Worm (Caenorhabditis elegans) whole organism, early embryonic: ENCODE measurements around the gene F31D4.5.

Experiments used
- B0310.2 ChIP-seq: sonication (generic microtip); optimal IDR thresholded peaks from 2 replicates; lab custom pipeline; 2016; ENCODE audit warnings: mild to moderate bottlenecking, missing genetic modification characterization, missing compliant biosample characterization
- F13C5.2 ChIP-seq: sonication (generic microtip); optimal IDR thresholded peaks from 2 replicates; lab custom pipeline; 2017; ENCODE audit warnings: mild to moderate bottlenecking, missing genetic modification characterization, inconsistent platforms, missing compliant biosample characterization
- aly-1 ChIP-seq: sonication (generic microtip); optimal IDR thresholded peaks from 2 replicates; lab custom pipeline; 2016; ENCODE audit warnings: missing genetic modification characterization, missing compliant biosample characterization
- ama-1 ChIP-seq: fragments of 150-350 bp; optimal IDR thresholded peaks from 2 replicates; lab custom pipeline; 2014
- ceh-13 ChIP-seq: fragments of 200-800 bp; sonication (Bioruptor generic); optimal IDR thresholded peaks from 2 replicates; lab custom pipeline; 2018; ENCODE audit warnings: mild to moderate bottlenecking, missing genetic modification characterization, missing compliant biosample characterization
- ceh-36 ChIP-seq: sonication (generic microtip); optimal IDR thresholded peaks from 2 replicates; lab custom pipeline; 2016; ENCODE audit warnings: missing genetic modification characterization, inconsistent platforms, missing compliant biosample characterization
- ets-7 ChIP-seq: sonication (generic microtip); optimal IDR thresholded peaks from 2 replicates; lab custom pipeline; 2016; ENCODE audit warnings: missing genotype, missing genetic modification characterization, missing compliant biosample characterization
- flt-1 ChIP-seq: fragments of 200-800 bp; sonication (Bioruptor generic); IDR thresholded peaks from 2 replicates; pipeline ENCODE4 v1.3.6; 2022; ENCODE audit warnings: missing genetic modification characterization, missing compliant biosample characterization
- hmbx-1 ChIP-seq: sonication (generic microtip); optimal IDR thresholded peaks from 2 replicates; lab custom pipeline; 2016; ENCODE audit warnings: mild to moderate bottlenecking, missing genetic modification characterization, missing compliant biosample characterization
- hmg-4 ChIP-seq: fragments of 200-800 bp; sonication (Bioruptor generic); optimal IDR thresholded peaks from 2 replicates; lab custom pipeline; 2018; ENCODE audit warnings: mild to moderate bottlenecking, missing genetic modification characterization, missing compliant biosample characterization
- hnd-1 ChIP-seq: sonication (generic microtip); optimal IDR thresholded peaks from 2 replicates; lab custom pipeline; 2016; ENCODE audit warnings: missing genetic modification characterization, missing compliant biosample characterization
- pes-1 ChIP-seq: fragments of 200-800 bp; sonication (Bioruptor generic); IDR thresholded peaks from 2 replicates; pipeline ENCODE4 v1.3.6; 2022; ENCODE audit warnings: missing genetic modification reagents, missing genetic modification characterization, missing compliant biosample characterization
- scrt-1 ChIP-seq: fragments of 200-800 bp; sonication (Bioruptor generic); IDR thresholded peaks from 2 replicates; pipeline ENCODE4 v1.3.6; 2022; ENCODE audit warnings: missing genetic modification characterization, missing compliant biosample characterization
- sea-1 ChIP-seq: fragments of 200-800 bp; sonication (Bioruptor generic); conservative IDR thresholded peaks from 2 replicates; pipeline ENCODE4 v1.3.6; 2022; ENCODE audit warnings: missing genetic modification characterization, missing compliant biosample characterization
- tbx-11 ChIP-seq: fragments of 200-800 bp; sonication (Bioruptor generic); IDR thresholded peaks from 2 replicates; pipeline ENCODE4 v1.3.6; 2022; ENCODE audit warnings: missing genetic modification characterization, missing compliant biosample characterization
- tbx-37 ChIP-seq: fragments of 200-800 bp; sonication (Bioruptor generic); conservative IDR thresholded peaks from 2 replicates; pipeline ENCODE4 v1.3.6; 2022; ENCODE audit warnings: missing genetic modification reagents, missing genetic modification characterization, missing compliant biosample characterization
- tra-4 ChIP-seq: sonication (generic microtip); optimal IDR thresholded peaks from 2 replicates; lab custom pipeline; 2017; ENCODE audit warnings: missing genetic modification characterization, missing compliant biosample characterization

Gene F31D4.5

ce11 chrV:20853581-20854161 is at the start of gene F31D4.5:
Gene F31D4.5, plus strand, starts transcription at chrV:20854071.
- TF ChIP-seq ama-1 (lab: Kevin White, UChicago) (no peak), tbx-37 (GFP tag; lab: Robert Waterston, UW) (no peak)

- TF ChIP-seq ceh-13 (GFP tag; lab: Kevin White, UChicago) (no peak), aly-1 (tag; lab: Kevin White, UChicago) (no peak), F13C5.2 (tag; lab: Kevin White, UChicago) (no peak)
Observed at ce11 chrV:20807038-20807437, 46.8 kb upstream of the F31D4.5 start, which contains the start of gene Y44A6D.6. Gene Y44A6D.6, plus strand, starts transcription at chrV:20807338.

- TF ChIP-seq tbx-11 (no peak), scrt-1 (GFP tag; lab: Robert Waterston, UW) (no peak), ceh-13 (GFP tag; lab: Kevin White, UChicago) (no peak), F13C5.2 (tag; lab: Kevin White, UChicago) (no peak), sea-1 (GFP tag; lab: Robert Waterston, UW) (no peak), tbx-37 (GFP tag; lab: Robert Waterston, UW) (no peak), B0310.2 (tag; lab: Kevin White, UChicago) (no peak), flt-1 (no peak), hmg-4 (no peak), hnd-1 (tag; lab: Kevin White, UChicago) (no peak), tra-4 (tag; lab: Kevin White, UChicago) (no peak), ets-7 (tag; lab: Kevin White, UChicago) (no peak), ama-1 (lab: Kevin White, UChicago) (no peak), hmbx-1 (no peak), ceh-36 (tag; lab: Kevin White, UChicago) (no peak), pes-1 (GFP tag; lab: Robert Waterston, UW) (no peak), aly-1 (tag; lab: Kevin White, UChicago) (no peak)
Observed at ce11 chrV:20813646-20814045, 40.2 kb upstream of the F31D4.5 start.

ce11 chrV:20814424-20814823 is 39.4 kb upstream of the F31D4.5 start, which contains the start of gene Y44A6D.7:
Gene Y44A6D.7, plus strand, starts transcription at chrV:20814724.
- TF ChIP-seq tbx-11 (no peak), aly-1 (tag; lab: Kevin White, UChicago) (no peak), ama-1 (lab: Kevin White, UChicago) (no peak), ceh-36 (tag; lab: Kevin White, UChicago) (no peak), hmg-4 (no peak), flt-1 (no peak)

ce11 chrV:20815842-20816241 is 38.0 kb upstream of the F31D4.5 start, which contains the start of gene sshk-1:
Gene sshk-1, plus strand, starts transcription at chrV:20816142.
- TF ChIP-seq B0310.2 (tag; lab: Kevin White, UChicago) (no peak), hmg-4 (no peak), ceh-13 (GFP tag; lab: Kevin White, UChicago) (no peak), ceh-36 (tag; lab: Kevin White, UChicago) (no peak), sea-1 (GFP tag; lab: Robert Waterston, UW) (no peak), pes-1 (GFP tag; lab: Robert Waterston, UW) (no peak), aly-1 (tag; lab: Kevin White, UChicago) (no peak), hnd-1 (tag; lab: Kevin White, UChicago) (no peak), hmbx-1 (no peak), F13C5.2 (tag; lab: Kevin White, UChicago) (no peak), scrt-1 (GFP tag; lab: Robert Waterston, UW) (no peak), tra-4 (tag; lab: Kevin White, UChicago) (no peak), ama-1 (lab: Kevin White, UChicago) (no peak), tbx-11 (no peak)

- TF ChIP-seq ceh-13 (GFP tag; lab: Kevin White, UChicago) (no peak), hmbx-1 (no peak), hmg-4 (no peak), F13C5.2 (tag; lab: Kevin White, UChicago) (no peak), tra-4 (tag; lab: Kevin White, UChicago) (no peak), scrt-1 (GFP tag; lab: Robert Waterston, UW) (no peak), flt-1 (no peak), tbx-37 (GFP tag; lab: Robert Waterston, UW) (no peak), pes-1 (GFP tag; lab: Robert Waterston, UW) (no peak)
Observed at ce11 chrV:20820033-20820432, 33.8 kb upstream of the F31D4.5 start, which contains the start of gene T03D8.6. Gene T03D8.6, minus strand, starts transcription at chrV:20820330.

- no peak for TF ChIP-seq hmg-4
- TF ChIP-seq tra-4 (tag; lab: Kevin White, UChicago): no peak
- no peak for TF ChIP-seq ets-7 (tag; lab: Kevin White, UChicago)
- no peak for TF ChIP-seq aly-1 (tag; lab: Kevin White, UChicago)
- TF ChIP-seq B0310.2 (tag; lab: Kevin White, UChicago): no peak
Observed at ce11 chrV:20824962-20825609, 28.8 kb upstream of the F31D4.5 start, which contains the start of the genes gcy-22 and grl-14. Gene gcy-22, minus strand, starts transcription at chrV:20825062. Gene grl-14, plus strand, starts transcription at chrV:20825559.

ce11 chrV:20826618-20827017 is 27.3 kb upstream of the F31D4.5 start:
- TF ChIP-seq tra-4 (tag; lab: Kevin White, UChicago): no peak
- TF ChIP-seq ceh-36 (tag; lab: Kevin White, UChicago): no peak
- TF ChIP-seq tbx-37 (GFP tag; lab: Robert Waterston, UW): no peak
- TF ChIP-seq scrt-1 (GFP tag; lab: Robert Waterston, UW): no peak
- TF ChIP-seq tbx-11: no peak
- TF ChIP-seq ama-1 (lab: Kevin White, UChicago): no peak
- TF ChIP-seq flt-1: no peak
- no peak for TF ChIP-seq aly-1 (tag; lab: Kevin White, UChicago)
- no peak for TF ChIP-seq B0310.2 (tag; lab: Kevin White, UChicago)
- no peak for TF ChIP-seq hmbx-1
- TF ChIP-seq pes-1 (GFP tag; lab: Robert Waterston, UW): no peak
- no peak for TF ChIP-seq hnd-1 (tag; lab: Kevin White, UChicago)
- TF ChIP-seq F13C5.2 (tag; lab: Kevin White, UChicago): no peak
- TF ChIP-seq ets-7 (tag; lab: Kevin White, UChicago): no peak
- no peak for TF ChIP-seq sea-1 (GFP tag; lab: Robert Waterston, UW)
- no peak for TF ChIP-seq ceh-13 (GFP tag; lab: Kevin White, UChicago)
- TF ChIP-seq hmg-4: no peak
